Fruit fly (Drosophila melanogaster): ENCODE measurements around the gene CG15772.

- TF ChIP-seq psq (optimal IDR thresholded peaks at IDR 0.05) (no peak), ttk (optimal IDR thresholded peaks at IDR 0.05) (no peak), h (optimal IDR thresholded peaks at IDR 0.05) (no peak), insv (optimal IDR thresholded peaks at IDR 0.05) (no peak), Myc (optimal IDR thresholded peaks at IDR 0.05) (no peak)
Measured at dm6 chrX:5768602-5769251, 16.7 kb downstream of the CG15772 start.
